Fruit fly (Drosophila melanogaster): ENCODE data around the gene CG5026.

CG5026 gene

DNA sequence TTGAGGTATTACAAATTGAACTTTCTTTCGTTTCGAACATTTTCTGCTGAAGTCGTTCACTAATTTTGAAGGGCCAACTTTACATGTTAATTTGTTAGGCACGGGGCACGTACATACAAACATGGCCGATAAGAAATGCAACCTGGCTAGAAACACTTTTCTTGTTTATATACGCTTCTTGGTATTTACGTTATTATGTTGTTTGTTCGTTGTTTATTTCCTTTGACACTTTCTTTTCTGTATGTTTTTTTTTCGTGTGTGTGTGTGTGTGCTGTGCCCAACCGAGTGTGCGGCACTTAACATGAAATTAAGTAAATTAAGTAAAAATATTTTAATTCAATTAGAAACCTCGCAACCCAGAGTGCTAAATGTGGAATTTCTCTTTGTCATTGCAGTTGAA is 42.6 kb upstream of the CG5026 start (continued):
- TF ChIP-seq az2 (GFP tag; optimal IDR thresholded peaks at IDR 0.05) (no peak), ab (GFP tag; optimal IDR thresholded peaks at IDR 0.05) (no peak), abd-A (tag; optimal IDR thresholded peaks at IDR 0.05) (no peak), CG2202 (tag; optimal IDR thresholded peaks at IDR 0.05) (peak; percentile 68), HLH3B (GFP tag; IDR thresholded peaks at IDR 0.05) (peak; percentile 42; the same call in 1 of the 2 replicates), Poxn (GFP tag; IDR thresholded peaks at IDR 0.05) (no peak), Gsc (GFP tag; IDR thresholded peaks at IDR 0.05) (no peak), Hsf (GFP tag; optimal IDR thresholded peaks at IDR 0.05) (no peak), sens-2 (GFP tag; IDR thresholded peaks at IDR 0.05) (no peak), gcm (GFP tag; optimal IDR thresholded peaks at IDR 0.05) (no peak), TFAM (GFP tag; optimal IDR thresholded peaks at IDR 0.05) (no peak), CG43689 (GFP tag; IDR thresholded peaks at IDR 0.05) (no peak), CG12155 (GFP tag; optimal IDR thresholded peaks at IDR 0.05) (no peak), CG18262 (tag; optimal IDR thresholded peaks at IDR 0.05) (peak; percentile 29), Fer3 (tag; optimal IDR thresholded peaks at IDR 0.05) (no peak), dm (GFP tag; optimal IDR thresholded peaks at IDR 0.05) (no peak), pho (GFP tag; optimal IDR thresholded peaks at IDR 0.05) (no peak), Hr3 (GFP tag; optimal IDR thresholded peaks at IDR 0.05) (no peak), Dek (tag; optimal IDR thresholded peaks at IDR 0.05) (no peak), Aef1 (GFP tag; IDR thresholded peaks at IDR 0.05) (no peak), dysf (GFP tag; IDR thresholded peaks at IDR 0.05) (no peak), Hand (GFP tag; optimal IDR thresholded peaks at IDR 0.05) (no peak), CG3838 (GFP tag; optimal IDR thresholded peaks at IDR 0.05) (no peak), Gug (GFP tag; IDR thresholded peaks at IDR 0.05) (no peak), CG10654 (GFP tag; optimal IDR thresholded peaks at IDR 0.05) (no peak), CG10431 (GFP tag; optimal IDR thresholded peaks at IDR 0.05) (peak; percentile 79), disco-r (GFP tag; optimal IDR thresholded peaks at IDR 0.05) (no peak), amos (GFP tag; IDR thresholded peaks at IDR 0.05; ENCODE audit: partially characterized antibody) (no peak), Ets65A (GFP tag) (no peak), BEAF-32 (GFP tag; optimal IDR thresholded peaks at IDR 0.05) (no peak), nom (GFP tag; optimal IDR thresholded peaks at IDR 0.05) (no peak), Dbx (GFP tag; IDR thresholded peaks at IDR 0.05) (no peak), Chrac-16 (GFP tag; optimal IDR thresholded peaks at IDR 0.05) (no peak), Lhr (GFP tag; optimal IDR thresholded peaks at IDR 0.05) (peak; percentile 57), CG8359 (GFP tag; optimal IDR thresholded peaks at IDR 0.05; ENCODE audit: borderline replicate concordance) (no peak), ac (GFP tag; optimal IDR thresholded peaks at IDR 0.05) (no peak), CG1602 (GFP tag; optimal IDR thresholded peaks at IDR 0.05) (no peak), nerfin-2 (GFP tag; IDR thresholded peaks at IDR 0.05; ENCODE audit: partially characterized antibody) (no peak), CG3065 (GFP tag; optimal IDR thresholded peaks at IDR 0.05) (no peak), Ravus (GFP tag; IDR thresholded peaks at IDR 0.05) (no peak), CG2116 (GFP tag; optimal IDR thresholded peaks at IDR 0.05) (peak; percentile 17), CG1603 (tag; optimal IDR thresholded peaks at IDR 0.05) (peak; percentile 14), sna (GFP tag; IDR thresholded peaks at IDR 0.05; ENCODE audit: partially characterized antibody) (no peak), CG8281 (tag; optimal IDR thresholded peaks at IDR 0.05) (no peak), zf30C (GFP tag; optimal IDR thresholded peaks at IDR 0.05) (no peak), CG2199 (GFP tag; IDR thresholded peaks at IDR 0.05) (no peak), Fer1 (GFP tag; optimal IDR thresholded peaks at IDR 0.05) (no peak), Doc3 (GFP tag; IDR thresholded peaks at IDR 0.05; ENCODE audit: partially characterized antibody) (no peak), CG11456 (GFP tag; IDR thresholded peaks at IDR 0.05) (no peak), cg (GFP tag; optimal IDR thresholded peaks at IDR 0.05) (no peak), Blimp-1 (GFP tag; optimal IDR thresholded peaks at IDR 0.05) (peak; percentile 94)
